Worm (Caenorhabditis elegans): ENCODE results near the gene znf-622.

Gene znf-622

DNA sequence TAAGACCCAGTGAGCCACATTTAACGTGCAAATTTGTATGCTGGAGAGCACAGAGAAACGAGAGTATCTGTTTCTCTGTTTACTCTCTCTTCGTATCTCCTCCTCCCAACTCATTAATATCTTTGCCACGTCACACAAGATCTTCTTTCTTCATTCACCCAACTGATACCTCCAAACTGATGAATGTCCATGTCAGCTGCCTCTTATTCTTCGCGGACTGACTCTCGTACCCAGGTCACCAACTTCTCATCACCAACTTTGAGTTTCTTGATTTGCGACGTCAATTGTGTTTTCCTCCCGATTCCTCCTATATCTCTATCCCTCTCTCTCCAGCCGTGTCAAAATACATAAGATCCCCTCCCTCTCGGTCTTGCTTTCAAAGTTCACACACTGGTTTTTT is 20.9 kb downstream of the znf-622 start:
- TF ChIP-seq snpc-3.4 (tag; optimal IDR thresholded peaks at IDR 0.05) (no peak), somi-1 (GFP tag; optimal IDR thresholded peaks at IDR 0.05) (peak; percentile 33)

DNA sequence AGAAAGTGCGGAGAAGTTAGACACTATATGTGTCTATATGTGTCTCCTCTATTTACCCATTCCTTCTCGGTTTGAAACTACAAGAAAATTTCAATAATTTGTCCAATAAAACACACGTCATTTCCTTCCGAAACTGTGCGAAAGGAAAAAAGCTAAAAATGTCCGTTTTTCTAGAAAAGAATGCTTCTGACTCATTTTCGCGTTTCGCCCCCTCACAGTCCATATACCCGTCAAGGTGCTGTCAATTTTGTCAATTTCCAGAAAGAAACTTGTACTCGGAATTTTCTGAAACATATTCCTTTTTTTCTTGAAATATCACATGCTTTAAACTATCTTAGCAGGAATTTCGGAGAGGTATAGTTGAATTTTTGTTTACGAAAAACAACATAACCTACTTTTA is 21.4 kb downstream of the znf-622 start:
- TF ChIP-seq mxl-1 (tag; optimal IDR thresholded peaks at IDR 0.05): no peak
- peak; percentile 49 for TF ChIP-seq nhr-80 (tag; optimal IDR thresholded peaks at IDR 0.05)
- no peak for TF ChIP-seq atf-7 (tag; optimal IDR thresholded peaks at IDR 0.05)
- no peak for TF ChIP-seq ama-1 (optimal IDR thresholded peaks at IDR 0.05)
- TF ChIP-seq ama-1 (GFP tag; optimal IDR thresholded peaks at IDR 0.05): no peak
- peak in 1 of 2 experiments; percentile 37 for TF ChIP-seq let-607 (tag; optimal IDR thresholded peaks at IDR 0.05)
- no peak for TF ChIP-seq ztf-18 (tag; optimal IDR thresholded peaks at IDR 0.05)
- no peak for TF ChIP-seq dpff-1 (tag; optimal IDR thresholded peaks at IDR 0.05)
- TF ChIP-seq attf-5 (GFP tag; optimal IDR thresholded peaks at IDR 0.05): no peak
- no peak for TF ChIP-seq lin-40 (tag; optimal IDR thresholded peaks at IDR 0.05)
- peak; percentile 81 for TF ChIP-seq unc-62 (GFP tag; optimal IDR thresholded peaks at IDR 0.05)
- no peak for TF ChIP-seq ccch-3 (GFP tag; optimal IDR thresholded peaks at IDR 0.05)

DNA sequence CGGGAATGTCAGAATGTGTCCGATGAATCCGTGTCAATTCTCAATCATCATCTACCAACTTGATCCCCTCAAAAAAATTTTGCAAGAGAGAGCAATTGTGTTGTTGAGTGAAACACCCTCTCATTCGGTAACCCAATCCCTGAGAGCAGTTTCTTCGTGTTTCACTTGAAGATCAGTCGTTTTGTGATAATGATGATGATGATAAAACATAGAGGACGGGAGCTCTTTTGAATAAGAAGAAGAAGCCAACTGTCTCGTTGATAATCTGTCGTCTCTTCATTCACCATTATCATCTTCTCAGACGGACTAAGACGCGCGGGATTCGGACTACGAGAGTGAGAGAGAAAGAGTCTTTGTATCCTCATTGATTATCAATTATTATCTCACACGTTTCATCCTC is 23.7 kb downstream of the znf-622 start:
- TF ChIP-seq dpff-1 (tag; optimal IDR thresholded peaks at IDR 0.05) (no peak), tbp1 (GFP tag; optimal IDR thresholded peaks at IDR 0.05) (no peak), hlh-26 (GFP tag; conservative IDR thresholded peaks at IDR 0.05) (no peak), F57C9.4 (tag; optimal IDR thresholded peaks at IDR 0.05) (no peak), zim-3 (tag; optimal IDR thresholded peaks at IDR 0.05) (no peak), rec-8 (tag; optimal IDR thresholded peaks at IDR 0.05) (no peak), nhr-80 (tag; optimal IDR thresholded peaks at IDR 0.05) (no peak), F10E7.11 (tag; optimal IDR thresholded peaks at IDR 0.05) (no peak), efl-1 (GFP tag; optimal IDR thresholded peaks at IDR 0.05) (no peak), lin-54 (GFP tag; optimal IDR thresholded peaks at IDR 0.05) (no peak), chd-7 (tag; optimal IDR thresholded peaks at IDR 0.05) (no peak), ZK185.1 (tag; optimal IDR thresholded peaks at IDR 0.05; ENCODE audit: poor library complexity, severe bottlenecking) (no peak), rpc-1 (optimal IDR thresholded peaks at IDR 0.05) (no peak), rpc-1 (tag; optimal IDR thresholded peaks at IDR 0.05) (no peak), snpc-1.3 (tag; optimal IDR thresholded peaks at IDR 0.05; ENCODE audit: insufficient read depth) (no peak), egrh-3 (GFP tag; IDR thresholded peaks at IDR 0.05) (no peak), zfh-2 (GFP tag; conservative IDR thresholded peaks at IDR 0.05) (no peak), attf-5 (GFP tag; optimal IDR thresholded peaks at IDR 0.05) (no peak), ceh-58 (GFP tag; IDR thresholded peaks at IDR 0.05) (no peak)

DNA sequence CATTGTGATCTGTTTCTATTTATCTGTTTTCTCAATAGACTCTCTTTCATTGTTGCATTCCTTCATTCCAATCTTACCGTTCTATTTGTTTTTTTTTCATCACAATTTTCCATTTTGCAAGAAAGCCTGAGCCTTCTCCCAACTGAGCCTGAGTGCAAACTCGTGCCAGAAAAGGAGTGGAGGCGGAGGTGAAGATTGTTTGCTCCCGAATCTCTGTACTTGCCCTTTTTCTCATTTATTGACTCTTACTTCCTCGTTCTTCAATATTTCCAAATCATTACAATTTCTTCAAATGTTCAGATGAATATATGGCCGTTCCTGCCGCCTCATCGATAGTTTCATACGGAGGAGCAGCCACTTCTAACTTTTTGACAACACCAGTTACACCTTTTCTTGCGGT is 25.4 kb downstream of the znf-622 start, which contains the start of gene let-756:
Gene let-756 (plus strand): TSS at position 301 of the 400 bp plus-strand sequence.
- TF ChIP-seq hsf-1 (GFP tag; IDR thresholded peaks at IDR 0.05): no peak
- no peak for TF ChIP-seq cebp-2 (GFP tag; IDR thresholded peaks at IDR 0.05)
- TF ChIP-seq nfya-1 (tag; optimal IDR thresholded peaks at IDR 0.05; ENCODE audit: borderline replicate concordance, insufficient read depth): no peak
- TF ChIP-seq lsy-27 (tag; optimal IDR thresholded peaks at IDR 0.05; ENCODE audit: borderline replicate concordance, insufficient read depth): no peak
- TF ChIP-seq ceh-91 (GFP tag; IDR thresholded peaks at IDR 0.05): no peak
- no peak for TF ChIP-seq Y67H2A.10 (GFP tag; conservative IDR thresholded peaks at IDR 0.05)
- no peak for TF ChIP-seq fkh-3 (tag; optimal IDR thresholded peaks at IDR 0.05)
- no peak for TF ChIP-seq sea-2 (GFP tag; IDR thresholded peaks at IDR 0.05)
- TF ChIP-seq somi-1 (GFP tag; optimal IDR thresholded peaks at IDR 0.05): no peak
- TF ChIP-seq egl-44 (GFP tag; IDR thresholded peaks at IDR 0.05): no peak
- no peak for TF ChIP-seq lin-26 (GFP tag; IDR thresholded peaks at IDR 0.05)
- no peak for TF ChIP-seq lin-54 (GFP tag; optimal IDR thresholded peaks at IDR 0.05)
- TF ChIP-seq rpc-1 (optimal IDR thresholded peaks at IDR 0.05): no peak
- no peak for TF ChIP-seq rpc-1 (tag; optimal IDR thresholded peaks at IDR 0.05)
- TF ChIP-seq nhr-179 (tag; optimal IDR thresholded peaks at IDR 0.05): no peak
- no peak for TF ChIP-seq egrh-3 (GFP tag; IDR thresholded peaks at IDR 0.05)

Data from whole organism, young adult.